Fruit fly (Drosophila melanogaster): Measurements from ENCODE around the gene CG46026.

CG46026 gene

DNA sequence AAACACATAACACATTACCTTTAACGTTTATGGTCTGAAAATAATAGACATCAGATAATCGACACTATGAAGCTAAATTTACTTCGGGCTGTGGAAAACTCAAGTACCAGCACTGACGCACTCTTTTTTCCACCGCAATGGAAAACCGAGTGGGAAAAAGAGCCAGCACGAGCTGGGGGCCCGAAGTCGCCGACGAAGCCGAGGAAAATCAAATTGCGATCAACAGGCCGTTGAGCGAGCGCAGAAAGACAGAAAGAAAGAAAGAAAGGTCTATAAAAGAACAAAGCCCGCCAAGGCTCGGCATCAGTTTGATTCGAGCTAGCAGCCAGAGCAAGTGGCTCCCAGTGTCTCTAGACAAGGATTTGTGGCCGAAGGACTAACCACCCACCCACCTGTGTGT lies 28.5 kb upstream of the CG46026 start, which contains the start of gene Osi12:
TSS of gene Osi12 (plus strand) at position 301 of the 400 bp plus-strand sequence.
- TF ChIP-seq dac (GFP tag; optimal IDR thresholded peaks at IDR 0.05) (no peak), CG32006 (GFP tag; optimal IDR thresholded peaks at IDR 0.05) (peak; percentile 19), acj6 (GFP tag; optimal IDR thresholded peaks at IDR 0.05) (no peak), CG11762 (GFP tag; optimal IDR thresholded peaks at IDR 0.05; ENCODE audit: insufficient read depth) (no peak), svp (GFP tag) (no peak), fd59A (GFP tag; optimal IDR thresholded peaks at IDR 0.05) (no peak), Hr39 (GFP tag; optimal IDR thresholded peaks at IDR 0.05) (no peak)

- TF ChIP-seq Eip75B (GFP tag; optimal IDR thresholded peaks at IDR 0.05) (no peak), fd85E (GFP tag; optimal IDR thresholded peaks at IDR 0.05) (no peak), CG6854 (GFP tag; optimal IDR thresholded peaks at IDR 0.05) (no peak), fd59A (GFP tag; optimal IDR thresholded peaks at IDR 0.05) (no peak), acj6 (GFP tag; optimal IDR thresholded peaks at IDR 0.05) (no peak), Eip78C (GFP tag) (no peak), CG15336 (GFP tag; IDR thresholded peaks at IDR 0.05) (no peak), CG8632 (GFP tag; optimal IDR thresholded peaks at IDR 0.05) (no peak), Smox (GFP tag; optimal IDR thresholded peaks at IDR 0.05) (no peak), pdm3 (GFP tag; optimal IDR thresholded peaks at IDR 0.05) (no peak), CG8119 (GFP tag; IDR thresholded peaks at IDR 0.05) (no peak)
These were observed 21.6 kb upstream of the CG46026 start, which contains the start of gene CG15597 for dm6 chr3R:6285100-6285499. Gene CG15597, minus strand, starts transcription at chr3R:6285200.

DNA sequence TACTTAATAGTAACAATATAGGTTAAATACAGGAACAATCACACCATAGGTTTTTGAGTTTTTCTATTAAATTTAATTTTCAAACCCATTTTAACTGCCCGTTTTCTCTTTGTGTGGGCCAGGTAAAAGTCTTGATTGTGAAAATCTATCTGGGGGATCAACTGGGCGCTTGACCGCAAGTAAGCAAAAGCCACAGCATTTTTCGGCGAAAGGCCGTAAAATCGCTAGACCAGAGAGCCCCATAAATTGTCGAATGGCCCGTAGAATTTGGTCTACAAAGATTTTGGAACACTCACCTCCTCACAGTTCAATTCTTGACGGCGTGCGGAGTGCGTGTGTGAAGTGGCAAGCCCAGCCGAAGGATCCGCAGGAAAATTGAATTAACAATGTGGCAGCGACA lies 19.3 kb upstream of the CG46026 start, which contains the start of gene CG15594:
TSS of gene CG15594 (plus strand) at position 301 of the 400 bp plus-strand sequence.
- TF ChIP-seq svp (GFP tag), result peak; percentile 15
- TF ChIP-seq ss (GFP tag; optimal IDR thresholded peaks at IDR 0.05), result no peak

DNA sequence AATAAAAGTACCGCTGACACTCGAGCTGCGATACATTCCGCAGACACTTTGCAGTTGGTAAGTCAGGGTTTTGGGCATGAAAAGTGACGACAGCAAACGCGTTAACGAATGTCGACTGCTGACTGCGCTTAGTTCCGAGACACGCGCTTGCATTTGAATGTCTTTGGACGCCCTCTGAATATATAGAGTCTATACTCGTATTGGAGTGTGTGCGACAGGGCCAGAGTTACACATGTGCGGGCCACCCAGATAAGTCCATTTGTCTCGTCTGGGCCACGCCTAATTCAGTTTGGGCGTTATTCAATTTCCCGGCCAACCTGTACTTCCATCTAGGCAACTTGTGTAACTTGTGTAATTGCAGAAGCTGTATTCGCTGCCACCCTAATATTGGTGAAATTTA lies 16.4 kb upstream of the CG46026 start:
- TF ChIP-seq CG6792 (GFP tag; optimal IDR thresholded peaks at IDR 0.05), result no peak
- no peak for TF ChIP-seq CG8632 (GFP tag; optimal IDR thresholded peaks at IDR 0.05)
- no peak for TF ChIP-seq CG11902 (GFP tag; optimal IDR thresholded peaks at IDR 0.05)
- TF ChIP-seq CG8119 (GFP tag; IDR thresholded peaks at IDR 0.05), result no peak
- no peak for TF ChIP-seq CG31627 (GFP tag; optimal IDR thresholded peaks at IDR 0.05)
- TF ChIP-seq CG1621 (tag; optimal IDR thresholded peaks at IDR 0.05), result no peak
- TF ChIP-seq OdsH (GFP tag; optimal IDR thresholded peaks at IDR 0.05), result no peak
- TF ChIP-seq Hr4 (GFP tag; optimal IDR thresholded peaks at IDR 0.05), result no peak
- TF ChIP-seq CG6163 (GFP tag; IDR thresholded peaks at IDR 0.05), result no peak
- TF ChIP-seq Ets21C (GFP tag; optimal IDR thresholded peaks at IDR 0.05), result no peak
- no peak for TF ChIP-seq dac (GFP tag; optimal IDR thresholded peaks at IDR 0.05)
- TF ChIP-seq Sox102F (GFP tag; optimal IDR thresholded peaks at IDR 0.05), result no peak

DNA sequence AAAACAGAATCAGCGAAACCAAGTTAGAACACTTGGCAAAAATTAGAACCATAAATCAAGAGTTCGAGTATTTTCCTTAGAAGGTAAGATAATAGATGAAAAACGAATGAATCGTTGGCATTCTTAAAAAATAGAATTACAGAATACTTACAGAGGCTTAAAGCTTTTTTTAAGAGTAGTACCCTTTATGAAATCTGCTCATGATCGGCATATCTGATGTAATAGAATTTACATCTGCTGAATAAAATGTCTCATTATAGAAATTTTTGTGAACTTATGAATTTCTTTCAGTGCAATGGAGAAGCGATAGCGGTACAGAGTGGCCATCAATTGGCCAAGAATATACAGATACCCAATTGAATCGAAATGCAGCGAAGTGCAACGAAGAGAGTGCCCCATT lies 15.2 kb upstream of the CG46026 start, which contains the start of gene Osi13:
TSS of gene Osi13 (plus strand) at position 301 of the 400 bp plus-strand sequence.
- TF ChIP-seq svp (GFP tag) (no peak), CG32006 (GFP tag; optimal IDR thresholded peaks at IDR 0.05) (peak; percentile 3)

- no peak for TF ChIP-seq spab (GFP tag; optimal IDR thresholded peaks at IDR 0.05)
- no peak for TF ChIP-seq Smox (GFP tag; optimal IDR thresholded peaks at IDR 0.05)
- TF ChIP-seq CG8632 (GFP tag; optimal IDR thresholded peaks at IDR 0.05), result no peak
- no peak for TF ChIP-seq Lpt (GFP tag; optimal IDR thresholded peaks at IDR 0.05)
- TF ChIP-seq Ets21C (GFP tag; optimal IDR thresholded peaks at IDR 0.05), result no peak
- no peak for TF ChIP-seq Sox14 (GFP tag; optimal IDR thresholded peaks at IDR 0.05)
- TF ChIP-seq topi (GFP tag; optimal IDR thresholded peaks at IDR 0.05), result no peak
- no peak for TF ChIP-seq CG32006 (GFP tag; optimal IDR thresholded peaks at IDR 0.05)
- TF ChIP-seq Hr39 (GFP tag; optimal IDR thresholded peaks at IDR 0.05), result no peak
- TF ChIP-seq Eip93F (GFP tag; optimal IDR thresholded peaks at IDR 0.05), result no peak
- no peak for TF ChIP-seq lz (GFP tag; optimal IDR thresholded peaks at IDR 0.05)
- no peak for TF ChIP-seq Met (GFP tag; optimal IDR thresholded peaks at IDR 0.05)
These were observed 12.6 kb upstream of the CG46026 start for dm6 chr3R:6294046-6294445.
